Fruit fly (Drosophila melanogaster) whole organism, wandering third instar larva: ENCODE measurements around the gene CG14957.

Source experiments
- Hnf4 ChIP-seq: fragments of 200-800 bp; sonication (Bioruptor generic); optimal IDR thresholded peaks from 2 replicates; lab custom pipeline; 2016; ENCODE audit warnings: missing biosample characterization, mild to moderate bottlenecking, missing genetic modification characterization
- dl ChIP-seq, 2 experiments: fragments of 175-275, 200-275 bp in 1 of 2; fragments of 200-275 bp in 1 of 2; sonication (Bioruptor generic); optimal IDR thresholded peaks; lab custom pipeline; 2018; ENCODE audit warnings: mild to moderate bottlenecking in 2 of 2, missing biosample characterization in 2 of 2, missing genetic modification characterization in 2 of 2, moderate library complexity in 2 of 2; ENCODE audit not compliant: partially characterized antibody in 2 of 2, insufficient read depth in 1 of 2
- dsf ChIP-seq: sonication (Bioruptor generic); optimal IDR thresholded peaks from 2 replicates; lab custom pipeline; 2016; ENCODE audit warnings: missing biosample characterization, missing genetic modification characterization, borderline replicate concordance
- woc ChIP-seq: sonication (Bioruptor generic); optimal IDR thresholded peaks from 2 replicates; lab custom pipeline; 2016; ENCODE audit warnings: missing biosample characterization, mild to moderate bottlenecking, missing genetic modification characterization

DNA sequence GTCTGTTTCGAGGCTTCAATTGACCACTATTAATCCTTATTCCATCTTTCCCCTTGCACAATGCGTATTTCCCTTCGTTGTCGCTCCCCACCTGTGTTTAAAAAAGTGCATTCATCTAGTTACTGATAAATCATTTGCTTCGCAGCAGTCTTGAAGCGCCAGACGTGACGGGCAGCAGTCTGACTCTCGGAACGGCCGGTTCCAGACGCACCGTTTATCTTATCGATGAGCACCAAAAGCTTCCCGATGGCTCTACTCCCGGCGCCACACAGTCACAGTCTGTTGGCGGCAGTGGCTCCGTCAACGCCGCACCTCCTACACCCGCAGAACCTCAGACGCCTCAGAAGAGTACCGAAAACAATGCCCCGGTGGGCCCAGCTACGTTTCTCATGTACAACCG is 3.3 kb upstream of the CG14957 start, which contains the start of gene CG42494:
- TF ChIP-seq woc (GFP tag; lab: Kevin White, UChicago) (no peak), Hnf4 (GFP tag; lab: Kevin White, UChicago) (no peak), dsf (no peak), dl (GFP tag; optimal IDR thresholded peaks at IDR 0.05; lab: Kevin White, UChicago; ENCODE audit: insufficient read depth in 1 of 2, partially characterized antibody in 2 of 2) (no peak)
